Fruit fly (Drosophila melanogaster): ENCODE data around the gene mab-21.

The mab-21 gene

dm6 chrX:6012976-6013684, at the start of gene mab-21:
Gene mab-21 (minus strand): TSS chrX:6013181.
- TF ChIP-seq insv (optimal IDR thresholded peaks at IDR 0.05) (no peak), psq (optimal IDR thresholded peaks at IDR 0.05) (no peak), ttk (optimal IDR thresholded peaks at IDR 0.05) (no peak), Sin3A (optimal IDR thresholded peaks at IDR 0.05) (no peak), h (optimal IDR thresholded peaks at IDR 0.05) (no peak), Myc (optimal IDR thresholded peaks at IDR 0.05) (no peak)

- TF ChIP-seq insv (optimal IDR thresholded peaks at IDR 0.05) (no peak), Myc (optimal IDR thresholded peaks at IDR 0.05) (no peak), Sin3A (optimal IDR thresholded peaks at IDR 0.05) (no peak), ttk (optimal IDR thresholded peaks at IDR 0.05) (no peak), h (optimal IDR thresholded peaks at IDR 0.05) (no peak), psq (optimal IDR thresholded peaks at IDR 0.05) (no peak)
These were observed 49.2 kb upstream of the mab-21 start for dm6 chrX:6062160-6062559.

dm6 chrX:6059135-6059824, 46.3 kb upstream of the mab-21 start:
- no peak for TF ChIP-seq Myc (optimal IDR thresholded peaks at IDR 0.05)
- TF ChIP-seq h (optimal IDR thresholded peaks at IDR 0.05) = no peak
- no peak for TF ChIP-seq ttk (optimal IDR thresholded peaks at IDR 0.05)
- no peak for TF ChIP-seq Sin3A (optimal IDR thresholded peaks at IDR 0.05)
- no peak for TF ChIP-seq psq (optimal IDR thresholded peaks at IDR 0.05)
- no peak for TF ChIP-seq insv (optimal IDR thresholded peaks at IDR 0.05)

dm6 chrX:6054031-6054430, 41.0 kb upstream of the mab-21 start:
- TF ChIP-seq Sin3A (optimal IDR thresholded peaks at IDR 0.05) (no peak), psq (optimal IDR thresholded peaks at IDR 0.05) (no peak), h (optimal IDR thresholded peaks at IDR 0.05) (no peak), insv (optimal IDR thresholded peaks at IDR 0.05) (no peak), ttk (optimal IDR thresholded peaks at IDR 0.05) (no peak), Myc (optimal IDR thresholded peaks at IDR 0.05) (no peak)

dm6 chrX:6052855-6053254, 39.9 kb upstream of the mab-21 start:
- TF ChIP-seq psq (optimal IDR thresholded peaks at IDR 0.05) (no peak), h (optimal IDR thresholded peaks at IDR 0.05) (no peak), ttk (optimal IDR thresholded peaks at IDR 0.05) (no peak), Myc (optimal IDR thresholded peaks at IDR 0.05) (no peak)

- TF ChIP-seq h (optimal IDR thresholded peaks at IDR 0.05) (no peak), Myc (optimal IDR thresholded peaks at IDR 0.05) (no peak), Sin3A (optimal IDR thresholded peaks at IDR 0.05) (no peak), ttk (optimal IDR thresholded peaks at IDR 0.05) (no peak), insv (optimal IDR thresholded peaks at IDR 0.05) (no peak)
These were observed 38.1 kb upstream of the mab-21 start for dm6 chrX:6050935-6051656.

- no peak for TF ChIP-seq Sin3A (optimal IDR thresholded peaks at IDR 0.05)
- no peak for TF ChIP-seq insv (optimal IDR thresholded peaks at IDR 0.05)
- TF ChIP-seq psq (optimal IDR thresholded peaks at IDR 0.05) = no peak
- no peak for TF ChIP-seq h (optimal IDR thresholded peaks at IDR 0.05)
- TF ChIP-seq ttk (optimal IDR thresholded peaks at IDR 0.05) = no peak
- no peak for TF ChIP-seq Myc (optimal IDR thresholded peaks at IDR 0.05)
These were observed 37.4 kb upstream of the mab-21 start, which contains the start of gene CG5921 for dm6 chrX:6050282-6050934. Gene CG5921 (plus strand): TSS chrX:6050828.

- TF ChIP-seq Sin3A (optimal IDR thresholded peaks at IDR 0.05) = no peak
- no peak for TF ChIP-seq insv (optimal IDR thresholded peaks at IDR 0.05)
- TF ChIP-seq h (optimal IDR thresholded peaks at IDR 0.05) = no peak
- no peak for TF ChIP-seq ttk (optimal IDR thresholded peaks at IDR 0.05)
- no peak for TF ChIP-seq psq (optimal IDR thresholded peaks at IDR 0.05)
- TF ChIP-seq Myc (optimal IDR thresholded peaks at IDR 0.05) = no peak
These were observed 26.5 kb upstream of the mab-21 start, which contains the start of gene CG5937 for dm6 chrX:6039431-6040016. Gene CG5937 (plus strand): TSS chrX:6040005.

dm6 chrX:6037180-6037946, 24.4 kb upstream of the mab-21 start, which contains the start of the genes rux and MCTS1:
Gene rux (minus strand): TSS chrX:6037800.
Gene MCTS1 (plus strand): TSS chrX:6037892.
- no peak for TF ChIP-seq Myc (optimal IDR thresholded peaks at IDR 0.05)
- TF ChIP-seq Sin3A (optimal IDR thresholded peaks at IDR 0.05) = no peak
- TF ChIP-seq ttk (optimal IDR thresholded peaks at IDR 0.05) = no peak
- no peak for TF ChIP-seq insv (optimal IDR thresholded peaks at IDR 0.05)
- no peak for TF ChIP-seq psq (optimal IDR thresholded peaks at IDR 0.05)

- TF ChIP-seq insv (optimal IDR thresholded peaks at IDR 0.05) (no peak), Sin3A (optimal IDR thresholded peaks at IDR 0.05) (no peak), ttk (optimal IDR thresholded peaks at IDR 0.05) (no peak)
These were observed 22.4 kb upstream of the mab-21 start for dm6 chrX:6035359-6035758.

dm6 chrX:6034741-6035140, 21.8 kb upstream of the mab-21 start:
- TF ChIP-seq ttk (optimal IDR thresholded peaks at IDR 0.05) (no peak), psq (optimal IDR thresholded peaks at IDR 0.05) (no peak), insv (optimal IDR thresholded peaks at IDR 0.05) (no peak), h (optimal IDR thresholded peaks at IDR 0.05) (no peak)
